Fruit fly (Drosophila melanogaster) whole organism, pupa: ENCODE measurements around the gene Amnionless.

Experiments used
- CG10348 ChIP-seq: fragments of 200-800 bp; sonication (Bioruptor generic); IDR thresholded peaks from 2 replicates; pipeline ENCODE4 v1.3.6; 2022; ENCODE audit warnings: missing biosample characterization, missing genetic modification characterization
- CG12605 ChIP-seq: fragments of 200-800 bp; sonication (Bioruptor generic); IDR thresholded peaks from 2 replicates; pipeline ENCODE4 v1.3.6; 2022; ENCODE audit warnings: missing biosample characterization, missing genetic modification characterization
- CG13204 ChIP-seq: fragments of 200-800 bp; sonication (Bioruptor generic); optimal IDR thresholded peaks from 2 replicates; lab custom pipeline; 2018; ENCODE audit warnings: missing biosample characterization, mild to moderate bottlenecking, missing genetic modification characterization, moderate library complexity
- CG14655 ChIP-seq: fragments of 200-800 bp; sonication (Bioruptor generic); optimal IDR thresholded peaks from 3 replicates; lab custom pipeline; 2017; ENCODE audit warnings: mild to moderate bottlenecking, missing biosample characterization, missing genetic modification reagents, missing genetic modification characterization
- CG15710 ChIP-seq: fragments of 200-800 bp; sonication (Bioruptor generic); optimal IDR thresholded peaks from 2 replicates; lab custom pipeline; 2018; ENCODE audit warnings: missing biosample characterization, mild to moderate bottlenecking, missing genetic modification characterization, moderate library complexity
- CG17806 ChIP-seq: fragments of 200-800 bp; sonication (Bioruptor generic); optimal IDR thresholded peaks from 2 replicates; lab custom pipeline; 2018; ENCODE audit warnings: missing biosample characterization, mild to moderate bottlenecking, missing genetic modification characterization, moderate library complexity
- CG32121 ChIP-seq: fragments of 200-800 bp; sonication (Bioruptor generic); IDR thresholded peaks from 2 replicates; pipeline ENCODE4 v1.3.6; 2022; ENCODE audit warnings: missing biosample characterization, missing genetic modification characterization
- CG34367 ChIP-seq: fragments of 200-800 bp; sonication (Bioruptor generic); optimal IDR thresholded peaks from 2 replicates; lab custom pipeline; 2018; ENCODE audit warnings: missing biosample characterization, mild to moderate bottlenecking, missing genetic modification characterization
- CG4496 ChIP-seq: fragments of 200-800 bp; sonication (Bioruptor generic); IDR thresholded peaks from 3 replicates; pipeline ENCODE4 v1.3.6; 2022; ENCODE audit warnings: missing biosample characterization, missing genetic modification characterization
- CG8159 ChIP-seq: fragments of 200-800 bp; sonication (Bioruptor generic); optimal IDR thresholded peaks from 3 replicates; lab custom pipeline; 2018; ENCODE audit warnings: missing biosample characterization, mild to moderate bottlenecking, missing genetic modification characterization, moderate library complexity
- CG8301 ChIP-seq: fragments of 200-800 bp; sonication (Bioruptor generic); optimal IDR thresholded peaks from 2 replicates; lab custom pipeline; 2018; ENCODE audit warnings: missing biosample characterization, mild to moderate bottlenecking, missing genetic modification characterization
- CG9948 ChIP-seq: fragments of 200-800 bp; sonication (Bioruptor generic); optimal IDR thresholded peaks from 2 replicates; lab custom pipeline; 2018; ENCODE audit warnings: missing biosample characterization, mild to moderate bottlenecking, missing genetic modification characterization, moderate library complexity
- D1 ChIP-seq: fragments of 200-800 bp; sonication (Bioruptor generic); optimal IDR thresholded peaks from 2 replicates; lab custom pipeline; 2018; ENCODE audit warnings: missing biosample characterization, mild to moderate bottlenecking, missing genetic modification characterization, moderate library complexity
- EcR ChIP-seq: fragments of 200-800 bp; sonication (Bioruptor generic); optimal IDR thresholded peaks from 3 replicates; lab custom pipeline; 2019; ENCODE audit warnings: missing biosample characterization, missing genetic modification characterization, mild to moderate bottlenecking, moderate library complexity, missing genetic modification reagents
- Ets98B ChIP-seq: fragments of 200-800 bp; sonication (Bioruptor generic); IDR thresholded peaks from 2 replicates; pipeline ENCODE4 v1.3.6; 2022; ENCODE audit warnings: missing biosample characterization, missing genetic modification characterization
- Pif1A ChIP-seq: fragments of 200-800 bp; sonication (Bioruptor generic); optimal IDR thresholded peaks from 3 replicates; lab custom pipeline; 2016; ENCODE audit warnings: missing biosample characterization, missing genetic modification characterization
- Pif1B ChIP-seq: fragments of 200-800 bp; sonication (Bioruptor generic); optimal IDR thresholded peaks from 3 replicates; lab custom pipeline; 2016; ENCODE audit warnings: missing biosample characterization, missing genetic modification characterization
- Snoo ChIP-seq: fragments of 200-800 bp; sonication (Bioruptor generic); optimal IDR thresholded peaks from 3 replicates; lab custom pipeline; 2017; ENCODE audit warnings: missing biosample characterization, mild to moderate bottlenecking, missing genetic modification characterization, inconsistent platforms
- fd96Ca ChIP-seq: fragments of 200-800 bp; sonication (Bioruptor generic); IDR thresholded peaks from 3 replicates; pipeline ENCODE4 v1.3.6; 2022; ENCODE audit warnings: missing biosample characterization, missing genetic modification characterization
- gl ChIP-seq: fragments of 200-800 bp; sonication (Bioruptor generic); optimal IDR thresholded peaks from 2 replicates; lab custom pipeline; 2018; ENCODE audit warnings: missing biosample characterization, mild to moderate bottlenecking, missing genetic modification characterization
- rn ChIP-seq: fragments of 200-800 bp; sonication (Bioruptor generic); IDR thresholded peaks from 2 replicates; pipeline ENCODE4 v1.3.6; 2022; ENCODE audit warnings: missing biosample characterization, missing genetic modification characterization

Amnionless gene

dm6 chr2L:289044-289443 lies at the start of gene Amnionless:
Amnionless (minus strand) TSS chr2L:289144.
- no peak for TF ChIP-seq CG9948 (tag; lab: Kevin White, UChicago)
- no peak for TF ChIP-seq CG15710 (tag; lab: Kevin White, UChicago)
- no peak for TF ChIP-seq Ets98B (GFP tag; lab: Robert Waterston, UW)
- TF ChIP-seq CG13204 (GFP tag; lab: Kevin White, UChicago): no peak

dm6 chr2L:332235-332634 lies 43.3 kb upstream of the Amnionless start, which contains the start of gene CG31921:
CG31921 (minus strand) TSS chr2L:332335.
- no peak for TF ChIP-seq CG10348 (GFP tag; lab: Robert Waterston, UW)
- no peak for TF ChIP-seq CG4496 (GFP tag; lab: Robert Waterston, UW)
- TF ChIP-seq CG9948 (tag; lab: Kevin White, UChicago): no peak
- no peak for TF ChIP-seq CG14655
- no peak for TF ChIP-seq CG8159
- TF ChIP-seq D1 (tag; lab: Kevin White, UChicago): no peak
- no peak for TF ChIP-seq CG32121 (GFP tag; lab: Robert Waterston, UW)
- no peak for TF ChIP-seq Pif1A
- no peak for TF ChIP-seq rn (GFP tag; lab: Robert Waterston, UW)
- TF ChIP-seq CG34367 (tag; lab: Kevin White, UChicago): no peak
- no peak for TF ChIP-seq gl
- no peak for TF ChIP-seq CG15710 (tag; lab: Kevin White, UChicago)
- no peak for TF ChIP-seq EcR (GFP tag; lab: Kevin White, UChicago)
- TF ChIP-seq CG8301 (tag; lab: Kevin White, UChicago): no peak
- TF ChIP-seq CG12605: no peak
- no peak for TF ChIP-seq Snoo (tag; lab: Kevin White, UChicago)
- no peak for TF ChIP-seq fd96Ca (GFP tag; lab: Robert Waterston, UW)
- TF ChIP-seq CG13204 (GFP tag; lab: Kevin White, UChicago): no peak
- no peak for TF ChIP-seq Pif1B
- TF ChIP-seq Ets98B (GFP tag; lab: Robert Waterston, UW): no peak
- TF ChIP-seq, all 21 proteins: peak for 0

- no peak for TF ChIP-seq Pif1B
- no peak for TF ChIP-seq CG13204 (GFP tag; lab: Kevin White, UChicago)
- no peak for TF ChIP-seq fd96Ca (GFP tag; lab: Robert Waterston, UW)
- no peak for TF ChIP-seq CG8159
- TF ChIP-seq CG9948 (tag; lab: Kevin White, UChicago): no peak
- no peak for TF ChIP-seq CG10348 (GFP tag; lab: Robert Waterston, UW)
- no peak for TF ChIP-seq CG15710 (tag; lab: Kevin White, UChicago)
- no peak for TF ChIP-seq rn (GFP tag; lab: Robert Waterston, UW)
- TF ChIP-seq CG4496 (GFP tag; lab: Robert Waterston, UW): no peak
- no peak for TF ChIP-seq CG12605
Measured at dm6 chr2L:329661-330060, 40.7 kb upstream of the Amnionless start, which contains the start of gene CG43755. CG43755 (minus strand) TSS chr2L:329761.

- TF ChIP-seq D1 (tag; lab: Kevin White, UChicago) (no peak), CG4496 (GFP tag; lab: Robert Waterston, UW) (no peak), CG15710 (tag; lab: Kevin White, UChicago) (no peak), Snoo (tag; lab: Kevin White, UChicago) (no peak), gl (no peak), CG8301 (tag; lab: Kevin White, UChicago) (no peak), CG17806 (tag; lab: Kevin White, UChicago) (no peak), CG12605 (no peak), EcR (GFP tag; lab: Kevin White, UChicago) (no peak)
Measured at dm6 chr2L:322915-323314, 34.0 kb upstream of the Amnionless start.

- TF ChIP-seq CG4496 (GFP tag; lab: Robert Waterston, UW) (no peak), rn (GFP tag; lab: Robert Waterston, UW) (no peak), D1 (tag; lab: Kevin White, UChicago) (no peak), gl (no peak), CG14655 (no peak), Snoo (tag; lab: Kevin White, UChicago) (no peak), EcR (GFP tag; lab: Kevin White, UChicago) (no peak), CG13204 (GFP tag; lab: Kevin White, UChicago) (no peak), Pif1A (no peak)
Measured at dm6 chr2L:321793-322192, 32.8 kb upstream of the Amnionless start, which contains the start of gene CG33127. CG33127 (plus strand) TSS chr2L:322101.

- TF ChIP-seq D1 (tag; lab: Kevin White, UChicago) (no peak), CG9948 (tag; lab: Kevin White, UChicago) (no peak), CG4496 (GFP tag; lab: Robert Waterston, UW) (no peak), Ets98B (GFP tag; lab: Robert Waterston, UW) (no peak), CG34367 (tag; lab: Kevin White, UChicago) (no peak), CG14655 (no peak), rn (GFP tag; lab: Robert Waterston, UW) (no peak), CG10348 (GFP tag; lab: Robert Waterston, UW) (no peak), gl (no peak), EcR (GFP tag; lab: Kevin White, UChicago) (no peak), CG32121 (GFP tag; lab: Robert Waterston, UW) (no peak), CG17806 (tag; lab: Kevin White, UChicago) (no peak), CG12605 (no peak), CG8159 (no peak), CG13204 (GFP tag; lab: Kevin White, UChicago) (no peak), fd96Ca (GFP tag; lab: Robert Waterston, UW) (no peak)
Measured at dm6 chr2L:321148-321547, 32.2 kb upstream of the Amnionless start, which contains the start of gene CG11911. CG11911 (minus strand) TSS chr2L:321248.
